Worm (Caenorhabditis elegans) whole organism, L3 larva: ENCODE measurements around the gene hot-2.

Experiments
- ama-1 ChIP-seq: fragments of 150-350 bp; optimal IDR thresholded peaks from 2 replicates; lab custom pipeline; 2018
- elt-1 ChIP-seq: fragments of 150-350 bp; optimal IDR thresholded peaks from 2 replicates; lab custom pipeline; 2014; ENCODE audit warnings: missing biosample characterization, missing genetic modification characterization
- fkh-10 ChIP-seq: sonication (generic microtip); optimal IDR thresholded peaks from 2 replicates; lab custom pipeline; 2017; ENCODE audit warnings: missing biosample characterization, missing genetic modification reagents, missing genetic modification characterization
- lin-39 ChIP-seq: fragments of 150-350 bp; optimal IDR thresholded peaks from 2 replicates; lab custom pipeline; 2018; ENCODE audit warnings: missing biosample characterization, missing genetic modification reagents, missing genetic modification characterization
- pha-4 ChIP-seq: fragments of 150-350 bp; optimal IDR thresholded peaks from 2 replicates; lab custom pipeline; 2014; ENCODE audit warnings: missing biosample characterization, missing genetic modification reagents, missing genetic modification characterization
- unc-62 ChIP-seq: fragments of 150-350 bp; sonication (generic microtip); optimal IDR thresholded peaks from 4 replicates; lab custom pipeline; 2014; ENCODE audit warnings: missing biosample characterization, missing genetic modification reagents, missing genetic modification characterization

- TF ChIP-seq pha-4, result no peak
- no peak for TF ChIP-seq ama-1
- TF ChIP-seq lin-39 (tag; lab: Kevin White, UChicago), result no peak
- no peak for TF ChIP-seq fkh-10
- TF ChIP-seq elt-1 (tag; lab: Kevin White, UChicago), result no peak
- no peak for TF ChIP-seq unc-62
These were observed 20.8 kb upstream of the hot-2 start, which contains the start of gene tsp-13 for ce11 chrV:19153806-19154205.
